Fruit fly (Drosophila melanogaster) whole organism, adult: ENCODE data around the gene Or82a.

Experiments used
- CG12768 ChIP-seq: fragments of 200-800 bp; sonication (Bioruptor generic); optimal IDR thresholded peaks from 2 replicates; lab custom pipeline; 2017; ENCODE audit warnings: missing biosample characterization, missing genetic modification characterization, mild to moderate bottlenecking, moderate library complexity, missing genetic modification reagents
- CG7045 ChIP-seq: fragments of 200-800 bp; sonication (Bioruptor generic); optimal IDR thresholded peaks from 2 replicates; lab custom pipeline; 2017; ENCODE audit warnings: missing biosample characterization, mild to moderate bottlenecking, missing genetic modification characterization
- Crg-1 ChIP-seq: fragments of 200-800 bp; sonication (Bioruptor generic); optimal IDR thresholded peaks from 2 replicates; lab custom pipeline; 2016; ENCODE audit warnings: missing biosample characterization, missing genetic modification characterization
- Mnt ChIP-seq: fragments of 200-800 bp; sonication (Bioruptor generic); optimal IDR thresholded peaks from 2 replicates; lab custom pipeline; 2016; ENCODE audit warnings: missing biosample characterization, mild to moderate bottlenecking, missing genetic modification characterization
- bab1 ChIP-seq: fragments of 200-800 bp; sonication (Bioruptor generic); optimal IDR thresholded peaks from 3 replicates; lab custom pipeline; 2019; ENCODE audit warnings: missing biosample characterization, mild to moderate bottlenecking, missing genetic modification characterization, moderate library complexity
- kay ChIP-seq: fragments of 200-800 bp; sonication (Bioruptor generic); peaks from one replicate; lab custom pipeline; 2016; ENCODE audit warnings: missing biosample characterization, missing genetic modification characterization, borderline replicate concordance
- pad ChIP-seq: fragments of 200-800 bp; sonication (Bioruptor generic); optimal IDR thresholded peaks from 3 replicates; lab custom pipeline; 2017; ENCODE audit warnings: missing biosample characterization, missing genetic modification characterization, mild to moderate bottlenecking, moderate library complexity, missing genetic modification reagents
- tj ChIP-seq: fragments of 200-800 bp; sonication (Bioruptor generic); optimal IDR thresholded peaks from 3 replicates; lab custom pipeline; 2017; ENCODE audit warnings: missing biosample characterization, mild to moderate bottlenecking, missing genetic modification characterization, moderate library complexity
- toe ChIP-seq: fragments of 200-800 bp; sonication (Bioruptor generic); optimal IDR thresholded peaks from 2 replicates; lab custom pipeline; 2016; ENCODE audit warnings: missing biosample characterization, missing genetic modification characterization

DNA sequence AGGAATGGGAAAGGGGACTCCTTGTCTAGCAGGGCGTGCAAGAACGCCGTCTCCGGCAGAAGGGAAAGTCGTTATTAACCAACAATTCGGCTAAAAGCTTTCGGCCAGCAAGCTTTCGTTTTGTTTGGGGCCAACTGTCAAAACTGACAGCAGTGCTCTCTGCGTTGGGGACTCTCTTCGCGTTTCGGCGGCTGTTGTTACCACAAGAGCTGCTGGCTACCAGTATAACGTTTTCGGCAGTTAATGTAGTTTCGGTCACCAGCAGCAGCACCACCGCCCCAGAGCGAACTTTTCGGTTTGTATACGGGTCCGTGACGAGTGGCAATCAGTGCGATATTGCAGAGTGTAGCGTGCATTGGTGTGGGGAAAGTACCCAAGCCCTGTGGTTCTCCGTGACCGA lies 23.3 kb downstream of the Or82a start, which contains the start of gene cpx:
- TF ChIP-seq kay (GFP tag; lab: Kevin White, UChicago) (no peak), toe (GFP tag; lab: Kevin White, UChicago) (no peak), tj (GFP tag; lab: Kevin White, UChicago) (no peak), CG7045 (GFP tag; lab: Kevin White, UChicago) (no peak), CG12768 (GFP tag; lab: Kevin White, UChicago) (no peak), pad (no peak), Crg-1 (GFP tag; lab: Kevin White, UChicago) (no peak), Mnt (GFP tag; lab: Kevin White, UChicago) (no peak), bab1 (GFP tag; lab: Kevin White, UChicago) (no peak)
